Worm (Caenorhabditis elegans): ENCODE results near the gene ast-1.

ce11 chrII:4091828-4092227 is 43.3 kb downstream of the ast-1 start, which contains the start of gene R11F4.1:
- TF ChIP-seq nhr-237 (tag; optimal IDR thresholded peaks at IDR 0.05), result no peak
- no peak for TF ChIP-seq nhr-21 (tag; optimal IDR thresholded peaks at IDR 0.05)
- no peak for TF ChIP-seq nhr-12 (tag; optimal IDR thresholded peaks at IDR 0.05)
- TF ChIP-seq egl-27 (tag; optimal IDR thresholded peaks at IDR 0.05), result no peak
- no peak for TF ChIP-seq blmp-1 (tag; optimal IDR thresholded peaks at IDR 0.05; ENCODE audit: insufficient read depth)
- TF ChIP-seq peb-1 (tag; optimal IDR thresholded peaks at IDR 0.05), result no peak
- no peak for TF ChIP-seq aly-2 (tag; optimal IDR thresholded peaks at IDR 0.05)
- TF ChIP-seq snpc-4 (tag; optimal IDR thresholded peaks at IDR 0.05), result no peak

Data from whole organism, L2 larva.